Fruit fly (Drosophila melanogaster) whole organism, prepupa: ENCODE data around the gene CG43120.

Source experiments
- CG10669 ChIP-seq: fragments of 200-800 bp; sonication (Bioruptor generic); optimal IDR thresholded peaks from 3 replicates; lab custom pipeline; 2018; ENCODE audit warnings: missing biosample characterization, mild to moderate bottlenecking, missing genetic modification characterization, moderate library complexity
- CG11294 ChIP-seq: fragments of 200-800 bp; sonication (Bioruptor generic); IDR thresholded peaks from 2 replicates; pipeline ENCODE4 v1.3.6; 2022; ENCODE audit warnings: missing biosample characterization, missing genetic modification characterization
- CG11902 ChIP-seq: fragments of 200-800 bp; sonication (Bioruptor generic); optimal IDR thresholded peaks from 3 replicates; lab custom pipeline; 2016; ENCODE audit warnings: missing biosample characterization, missing genetic modification characterization
- CG15336 ChIP-seq: fragments of 200-800 bp; sonication (Bioruptor generic); IDR thresholded peaks from 2 replicates; pipeline ENCODE4 v1.3.6; 2022; ENCODE audit warnings: missing biosample characterization, missing genetic modification characterization
- CG1621 ChIP-seq: fragments of 200-800 bp; sonication (Bioruptor generic); optimal IDR thresholded peaks from 3 replicates; lab custom pipeline; 2018; ENCODE audit warnings: missing biosample characterization, mild to moderate bottlenecking, missing genetic modification characterization
- CG16779 ChIP-seq: fragments of 200-800 bp; sonication (Bioruptor generic); optimal IDR thresholded peaks from 3 replicates; lab custom pipeline; 2017; ENCODE audit warnings: missing biosample characterization, mild to moderate bottlenecking, missing genetic modification characterization
- CG3032 ChIP-seq: fragments of 200-800 bp; optimal IDR thresholded peaks from 2 replicates; lab custom pipeline; 2019; ENCODE audit warnings: missing biosample characterization, mild to moderate bottlenecking, missing genetic modification characterization, moderate library complexity
- CG34406 ChIP-seq: fragments of 200-800 bp; sonication (Bioruptor generic); optimal IDR thresholded peaks from 3 replicates; lab custom pipeline; 2016; ENCODE audit warnings: missing biosample characterization, missing genetic modification characterization
- CG3919 ChIP-seq: fragments of 200-800 bp; sonication (Bioruptor generic); optimal IDR thresholded peaks from 3 replicates; lab custom pipeline; 2016; ENCODE audit warnings: missing biosample characterization, missing genetic modification characterization
- CG4318 ChIP-seq: fragments of 200-800 bp; sonication (Bioruptor generic); optimal IDR thresholded peaks from 3 replicates; lab custom pipeline; 2017; ENCODE audit warnings: missing biosample characterization, mild to moderate bottlenecking, missing genetic modification characterization
- CG6163 ChIP-seq: fragments of 200-800 bp; sonication (Bioruptor generic); IDR thresholded peaks from 3 replicates; pipeline ENCODE4 v1.3.6; 2022; ENCODE audit warnings: missing biosample characterization, missing genetic modification characterization
- CG6276 ChIP-seq: fragments of 200-800 bp; sonication (Bioruptor generic); optimal IDR thresholded peaks from 2 replicates; lab custom pipeline; 2017; ENCODE audit warnings: missing biosample characterization, mild to moderate bottlenecking, missing genetic modification characterization
- CG6792 ChIP-seq: fragments of 200-800 bp; sonication (Bioruptor generic); optimal IDR thresholded peaks from 3 replicates; lab custom pipeline; 2016; ENCODE audit warnings: missing biosample characterization, missing genetic modification characterization
- CG6808 ChIP-seq: fragments of 200-800 bp; sonication (Bioruptor generic); optimal IDR thresholded peaks from 3 replicates; lab custom pipeline; 2017; ENCODE audit warnings: missing biosample characterization, missing genetic modification characterization, mild to moderate bottlenecking, moderate library complexity, missing genetic modification reagents
- CG6854 ChIP-seq: fragments of 200-800 bp; sonication (Bioruptor generic); optimal IDR thresholded peaks from 2 replicates; lab custom pipeline; 2017; ENCODE audit warnings: missing biosample characterization, mild to moderate bottlenecking, missing genetic modification characterization
- CG7368 ChIP-seq: fragments of 200-800 bp; sonication (Bioruptor generic); optimal IDR thresholded peaks from 3 replicates; lab custom pipeline; 2016; ENCODE audit warnings: missing biosample characterization, missing genetic modification characterization
- CG8119 ChIP-seq: fragments of 200-800 bp; sonication (Bioruptor generic); IDR thresholded peaks from 3 replicates; pipeline ENCODE4 v1.3.6; 2022; ENCODE audit warnings: missing biosample characterization, missing genetic modification characterization
- CG8632 ChIP-seq: fragments of 200-800 bp; sonication (Bioruptor generic); optimal IDR thresholded peaks from 3 replicates; lab custom pipeline; 2016; ENCODE audit warnings: missing biosample characterization, missing genetic modification characterization
- CG9139 ChIP-seq: fragments of 200-800 bp; sonication (Bioruptor generic); optimal IDR thresholded peaks from 3 replicates; lab custom pipeline; 2017; ENCODE audit warnings: missing biosample characterization, mild to moderate bottlenecking, missing genetic modification characterization
- Eip75B ChIP-seq: fragments of 200-800 bp; sonication (Bioruptor generic); optimal IDR thresholded peaks from 3 replicates; lab custom pipeline; 2016; ENCODE audit warnings: missing biosample characterization, missing genetic modification characterization
- Eip78C ChIP-seq: fragments of 200-800 bp; sonication (Bioruptor generic); peaks from one replicate; lab custom pipeline; 2016; ENCODE audit warnings: missing biosample characterization, missing genetic modification characterization
- Eip93F ChIP-seq: fragments of 200-800 bp; sonication (Bioruptor generic); optimal IDR thresholded peaks from 2 replicates; lab custom pipeline; 2016; ENCODE audit warnings: missing biosample characterization, mild to moderate bottlenecking, missing genetic modification characterization
- Ets21C ChIP-seq: fragments of 200-800 bp; sonication (Bioruptor generic); optimal IDR thresholded peaks from 3 replicates; lab custom pipeline; 2016; ENCODE audit warnings: missing biosample characterization, missing genetic modification characterization
- Ets96B ChIP-seq: fragments of 200-800 bp; optimal IDR thresholded peaks from 2 replicates; lab custom pipeline; 2019; ENCODE audit warnings: missing biosample characterization, mild to moderate bottlenecking, missing genetic modification characterization, moderate library complexity
- Hr39 ChIP-seq: fragments of 200-800 bp; sonication (Bioruptor generic); optimal IDR thresholded peaks from 2 replicates; lab custom pipeline; 2016; ENCODE audit warnings: missing biosample characterization, missing genetic modification characterization
- Hr4 ChIP-seq: fragments of 200-800 bp; sonication (Bioruptor generic); optimal IDR thresholded peaks from 3 replicates; lab custom pipeline; 2016; ENCODE audit warnings: missing biosample characterization, missing genetic modification characterization
- Lpt ChIP-seq: fragments of 200-800 bp; sonication (Bioruptor generic); optimal IDR thresholded peaks from 3 replicates; lab custom pipeline; 2016; ENCODE audit warnings: missing biosample characterization, missing genetic modification characterization
- Met ChIP-seq: fragments of 200-800 bp; sonication (Bioruptor generic); optimal IDR thresholded peaks from 3 replicates; lab custom pipeline; 2016; ENCODE audit warnings: missing biosample characterization, missing genetic modification characterization
- OdsH ChIP-seq: fragments of 200-800 bp; sonication (Bioruptor generic); optimal IDR thresholded peaks from 3 replicates; lab custom pipeline; 2016; ENCODE audit warnings: missing biosample characterization, missing genetic modification characterization
- Sox14 ChIP-seq: fragments of 200-800 bp; sonication (Bioruptor generic); optimal IDR thresholded peaks from 3 replicates; lab custom pipeline; 2016; ENCODE audit warnings: missing biosample characterization, missing genetic modification characterization
- acj6 ChIP-seq: fragments of 200-800 bp; sonication (Bioruptor generic); optimal IDR thresholded peaks from 3 replicates; lab custom pipeline; 2016; ENCODE audit warnings: missing biosample characterization, missing genetic modification characterization
- dac ChIP-seq: fragments of 200-800 bp; sonication (Bioruptor generic); optimal IDR thresholded peaks from 2 replicates; lab custom pipeline; 2017; ENCODE audit warnings: missing biosample characterization, mild to moderate bottlenecking, missing genetic modification characterization
- dsx ChIP-seq: fragments of 200-800 bp; optimal IDR thresholded peaks from 3 replicates; lab custom pipeline; 2019; ENCODE audit warnings: missing biosample characterization, mild to moderate bottlenecking, missing genetic modification characterization, moderate library complexity; ENCODE audit not compliant: poor library complexity, severe bottlenecking
- esn ChIP-seq: fragments of 200-800 bp; sonication (Bioruptor generic); optimal IDR thresholded peaks from 2 replicates; lab custom pipeline; 2016; ENCODE audit warnings: missing biosample characterization, mild to moderate bottlenecking, missing genetic modification characterization, moderate library complexity
- fd59A ChIP-seq: fragments of 200-800 bp; sonication (Bioruptor generic); optimal IDR thresholded peaks from 2 replicates; lab custom pipeline; 2017; ENCODE audit warnings: missing biosample characterization, mild to moderate bottlenecking, missing genetic modification characterization, missing genetic modification reagents
- fkh ChIP-seq: fragments of 200-800 bp; sonication (Bioruptor generic); optimal IDR thresholded peaks from 3 replicates; lab custom pipeline; 2017; ENCODE audit warnings: missing biosample characterization, mild to moderate bottlenecking, missing genetic modification characterization, moderate library complexity
- net ChIP-seq: fragments of 200-800 bp; sonication (Bioruptor generic); optimal IDR thresholded peaks from 3 replicates; lab custom pipeline; 2016; ENCODE audit warnings: missing biosample characterization, missing genetic modification characterization
- pdm3 ChIP-seq: fragments of 200-800 bp; sonication (Bioruptor generic); optimal IDR thresholded peaks from 3 replicates; lab custom pipeline; 2016; ENCODE audit warnings: missing biosample characterization, missing genetic modification characterization
- salr ChIP-seq, 2 experiments: fragments of 200-800 bp; sonication (Bioruptor generic); optimal IDR thresholded peaks; 3 replicates each; lab custom pipeline; 2016 to 2018; ENCODE audit warnings: missing biosample characterization in 2 of 2, missing genetic modification characterization in 2 of 2, mild to moderate bottlenecking in 1 of 2
- spab ChIP-seq: fragments of 200-800 bp; sonication (Bioruptor generic); optimal IDR thresholded peaks from 2 replicates; lab custom pipeline; 2017; ENCODE audit warnings: missing biosample characterization, mild to moderate bottlenecking, missing genetic modification characterization, missing genetic modification reagents
- svp ChIP-seq: fragments of 200-800 bp; sonication (Bioruptor generic); peaks from one replicate; lab custom pipeline; 2016; ENCODE audit warnings: missing biosample characterization, missing genetic modification characterization
- vri ChIP-seq: fragments of 200-800 bp; sonication (Bioruptor generic); optimal IDR thresholded peaks from 3 replicates; lab custom pipeline; 2016; ENCODE audit warnings: missing biosample characterization, mild to moderate bottlenecking, missing genetic modification characterization

Gene CG43120

dm6 chr3L:14338886-14339285, 42.8 kb upstream of the CG43120 start (continued):
- peak; percentile 82 for TF ChIP-seq Hr39 (GFP tag; lab: Kevin White, UChicago)
- TF ChIP-seq OdsH (GFP tag; lab: Kevin White, UChicago) = peak; percentile 93
- peak; percentile 96 for TF ChIP-seq CG6163
- peak; percentile 87 for TF ChIP-seq fd59A (GFP tag; lab: Kevin White, UChicago)
- TF ChIP-seq salr (GFP tag; optimal IDR thresholded peaks at IDR 0.05; lab: Kevin White, UChicago) = peak; percentile 82 to 85
- TF ChIP-seq Hr4 = peak; percentile 96
- peak; percentile 91 for TF ChIP-seq Sox14 (GFP tag; lab: Kevin White, UChicago)
- peak; percentile 88 for TF ChIP-seq CG6792 (GFP tag; lab: Kevin White, UChicago)
- peak; percentile 91 for TF ChIP-seq Eip75B (GFP tag; lab: Kevin White, UChicago)
- TF ChIP-seq spab (GFP tag; lab: Kevin White, UChicago) = peak; percentile 86
- peak; percentile 74 for TF ChIP-seq vri (GFP tag; lab: Kevin White, UChicago)
- peak; percentile 88 for TF ChIP-seq dsx (GFP tag; lab: Kevin White, UChicago)
- TF ChIP-seq CG8632 = peak; percentile 82
- TF ChIP-seq Eip93F (GFP tag; lab: Kevin White, UChicago) = no peak
- TF ChIP-seq Lpt (GFP tag; lab: Kevin White, UChicago) = peak; percentile 91
- peak; percentile 83 for TF ChIP-seq CG11294 (GFP tag; lab: Robert Waterston, UW)
- TF ChIP-seq fkh (GFP tag; lab: Kevin White, UChicago) = peak; percentile 6
- peak; percentile 92 for TF ChIP-seq pdm3 (GFP tag; lab: Kevin White, UChicago)
- TF ChIP-seq Met (GFP tag; lab: Kevin White, UChicago) = peak; percentile 66
- TF ChIP-seq acj6 (GFP tag; lab: Kevin White, UChicago) = peak; percentile 93
- TF ChIP-seq esn (GFP tag; lab: Kevin White, UChicago) = peak; percentile 81
- TF ChIP-seq CG6854 = peak; percentile 39

dm6 chr3L:14343344-14343972, 38.3 kb upstream of the CG43120 start:
- TF ChIP-seq salr (GFP tag; optimal IDR thresholded peaks at IDR 0.05; lab: Kevin White, UChicago) = no peak
- peak; percentile 31; the same call in 1 of the 3 replicates for TF ChIP-seq CG8119 (GFP tag; lab: Robert Waterston, UW)

- TF ChIP-seq Lpt (GFP tag; lab: Kevin White, UChicago) = no peak
- TF ChIP-seq CG8119 (GFP tag; lab: Robert Waterston, UW) = 0 out of 3 replicates have a peak, but pooled peaks have one; percentile 38
- TF ChIP-seq CG3919 (GFP tag; lab: Kevin White, UChicago) = peak; percentile 38
- peak; percentile 21 for TF ChIP-seq CG10669
- peak; percentile 39 for TF ChIP-seq Eip78C
- no peak for TF ChIP-seq CG1621 (tag; lab: Kevin White, UChicago)
- peak; percentile 9 for TF ChIP-seq Ets96B
- TF ChIP-seq Met (GFP tag; lab: Kevin White, UChicago) = peak; percentile 12
- TF ChIP-seq CG6808 (GFP tag; lab: Kevin White, UChicago) = no peak
- peak; percentile 32 for TF ChIP-seq svp
- no peak for TF ChIP-seq CG15336 (GFP tag; lab: Robert Waterston, UW)
- TF ChIP-seq CG16779 = no peak
- no peak for TF ChIP-seq CG4318 (GFP tag; lab: Kevin White, UChicago)
- TF ChIP-seq, all 60 proteins: peak for 7
Measured at dm6 chr3L:14346546-14346945, 35.2 kb upstream of the CG43120 start.

dm6 chr3L:14350218-14350617, 31.5 kb upstream of the CG43120 start:
- peak; percentile 57 for TF ChIP-seq acj6 (GFP tag; lab: Kevin White, UChicago)
- TF ChIP-seq CG6792 (GFP tag; lab: Kevin White, UChicago) = peak; percentile 62
- peak; percentile 51 for TF ChIP-seq CG8632
- peak; percentile 55 for TF ChIP-seq CG34406 (GFP tag; lab: Kevin White, UChicago)
- TF ChIP-seq CG8119 (GFP tag; lab: Robert Waterston, UW) = peak; percentile 53
- TF ChIP-seq Lpt (GFP tag; lab: Kevin White, UChicago) = no peak
- peak; percentile 26 for TF ChIP-seq Hr4
- no peak for TF ChIP-seq Eip93F (GFP tag; lab: Kevin White, UChicago)
- TF ChIP-seq CG6163 = peak; percentile 60; the same call in 1 of the 3 replicates
- no peak for TF ChIP-seq CG6276
- peak; percentile 48 for TF ChIP-seq CG3032 (tag; lab: Kevin White, UChicago)
- no peak for TF ChIP-seq CG4318 (GFP tag; lab: Kevin White, UChicago)
- TF ChIP-seq pdm3 (GFP tag; lab: Kevin White, UChicago) = peak; percentile 51
- peak; percentile 28 for TF ChIP-seq net (GFP tag; lab: Kevin White, UChicago)
- TF ChIP-seq OdsH (GFP tag; lab: Kevin White, UChicago) = peak; percentile 50
- peak; percentile 8 for TF ChIP-seq Ets21C (GFP tag; lab: Kevin White, UChicago)
- TF ChIP-seq CG1621 (tag; lab: Kevin White, UChicago) = peak; percentile 8
- TF ChIP-seq dac (GFP tag; lab: Kevin White, UChicago) = no peak
- TF ChIP-seq CG9139 (GFP tag; lab: Kevin White, UChicago) = no peak
- peak; percentile 48 for TF ChIP-seq Eip75B (GFP tag; lab: Kevin White, UChicago)
- peak; percentile 10 for TF ChIP-seq CG7368
- TF ChIP-seq CG6808 (GFP tag; lab: Kevin White, UChicago) = peak; percentile 50
- peak; percentile 42 for TF ChIP-seq fd59A (GFP tag; lab: Kevin White, UChicago)
- no peak for TF ChIP-seq CG11902 (GFP tag; lab: Kevin White, UChicago)
